In the genomic region with DNA sequence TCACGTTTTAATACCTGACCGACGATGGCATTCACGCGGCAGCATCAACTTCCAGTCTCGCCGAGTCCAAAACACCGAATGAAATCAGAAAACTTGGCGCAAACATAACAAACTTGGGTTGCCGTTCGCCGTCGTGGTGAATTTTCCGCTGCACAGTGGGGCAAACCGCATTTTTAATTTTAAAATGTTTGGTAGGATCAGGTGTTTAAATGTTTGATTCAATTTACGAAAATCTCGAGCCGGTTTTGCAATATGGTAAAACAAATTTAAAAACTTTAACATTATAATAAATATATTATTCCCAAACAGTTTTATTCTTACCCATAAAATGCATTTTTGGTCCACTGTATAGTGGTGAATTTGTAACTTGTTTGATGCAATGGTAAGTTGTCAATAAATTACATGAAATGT, we compare ENCODE assay signal across 5 fruit fly cellular contexts.
TF ChIP-seq lines count a peak whose summit lies in the region.

A gene (minus strand): TSS at position 82 of the 411 bp plus-strand sequence.

- peak; percentile 79 for TF ChIP-seq CTCF in whole organism, embryonic (GFP tag; optimal IDR thresholded peaks at IDR 0.05; lab: Kevin White, UChicago)

TF ChIP-seq in whole organism, adult, 20 proteins besides CTCF, POLR2A, EP300 and RAD21 (continues in another document):
- peak; percentile 54 for TF ChIP-seq Mnt (GFP tag; optimal IDR thresholded peaks at IDR 0.05; lab: Kevin White, UChicago)
- TF ChIP-seq Clk (GFP tag; optimal IDR thresholded peaks at IDR 0.05; lab: Kevin White, UChicago), result peak; percentile 28
- peak; percentile 40 for TF ChIP-seq tj (GFP tag; optimal IDR thresholded peaks at IDR 0.05; lab: Kevin White, UChicago)
- peak; percentile 38 for TF ChIP-seq CG1620 (GFP tag; optimal IDR thresholded peaks at IDR 0.05; lab: Kevin White, UChicago)
- TF ChIP-seq cic (GFP tag; optimal IDR thresholded peaks at IDR 0.05; lab: Kevin White, UChicago), result peak; percentile 4
- TF ChIP-seq CG14711 (tag; optimal IDR thresholded peaks at IDR 0.05; lab: Kevin White, UChicago), result peak; percentile 85
- TF ChIP-seq bab1 (GFP tag; optimal IDR thresholded peaks at IDR 0.05; lab: Kevin White, UChicago), result peak; percentile 76
- peak; percentile 93 for TF ChIP-seq CG7045 (GFP tag; optimal IDR thresholded peaks at IDR 0.05; lab: Kevin White, UChicago)
- TF ChIP-seq pad (GFP tag; optimal IDR thresholded peaks at IDR 0.05; lab: Kevin White, UChicago), result peak; percentile 65
- peak; percentile 59 for TF ChIP-seq Crg-1 (GFP tag; optimal IDR thresholded peaks at IDR 0.05; lab: Kevin White, UChicago)
- TF ChIP-seq CG12768 (GFP tag; optimal IDR thresholded peaks at IDR 0.05; lab: Kevin White, UChicago), result peak; percentile 86
- peak; percentile 61 for TF ChIP-seq Hr96 (GFP tag; optimal IDR thresholded peaks at IDR 0.05; lab: Kevin White, UChicago)
- peak; percentile 66 for TF ChIP-seq CG11617 (GFP tag; optimal IDR thresholded peaks at IDR 0.05; lab: Kevin White, UChicago)
- no peak for TF ChIP-seq cnc (optimal IDR thresholded peaks at IDR 0.05; lab: Kevin White, UChicago)
- TF ChIP-seq CG7101 (tag; optimal IDR thresholded peaks at IDR 0.05; lab: Kevin White, UChicago), result peak; percentile 89
- no peak for TF ChIP-seq CG5204 (GFP tag; optimal IDR thresholded peaks at IDR 0.05; lab: Kevin White, UChicago)
- peak; percentile 11 for TF ChIP-seq ovo (GFP tag; optimal IDR thresholded peaks at IDR 0.05; lab: Kevin White, UChicago)

TF ChIP-seq in whole organism, embryonic, 481 proteins besides CTCF, POLR2A, EP300 and RAD21 (continues in another document):
- TF ChIP-seq Camta (GFP tag; optimal IDR thresholded peaks at IDR 0.05; lab: Kevin White, UChicago) (peak; percentile 78), CG15514 (GFP tag; optimal IDR thresholded peaks at IDR 0.05; lab: Kevin White, UChicago) (peak; percentile 95), pan (optimal IDR thresholded peaks at IDR 0.05; lab: Kevin White, UChicago) (no peak), pan (GFP tag; optimal IDR thresholded peaks at IDR 0.05 in 1 of 2, IDR thresholded peaks at IDR 0.05 in 1 of 2) (peak in 1 of 2 experiments; percentile 100), CG18599 (GFP tag; optimal IDR thresholded peaks at IDR 0.05; lab: Kevin White, UChicago) (peak; percentile 99), CG6854 (GFP tag; optimal IDR thresholded peaks at IDR 0.05; lab: Kevin White, UChicago) (peak; percentile 98), jumu (GFP tag; optimal IDR thresholded peaks at IDR 0.05; lab: Kevin White, UChicago) (peak; percentile 84), CG4820 (GFP tag; optimal IDR thresholded peaks at IDR 0.05; lab: Kevin White, UChicago) (peak; percentile 99), en (GFP tag; optimal IDR thresholded peaks at IDR 0.05; lab: Kevin White, UChicago) (peak; percentile 89), CG17328 (GFP tag; IDR thresholded peaks at IDR 0.05; lab: Robert Waterston, UW) (peak; percentile 100), CG10979 (tag; optimal IDR thresholded peaks at IDR 0.05; lab: Kevin White, UChicago) (peak; percentile 99), CG12155 (GFP tag; optimal IDR thresholded peaks at IDR 0.05; lab: Kevin White, UChicago) (peak; percentile 97), sim (GFP tag; IDR thresholded peaks at IDR 0.05; lab: Robert Waterston, UW) (peak; percentile 99), zen2 (GFP tag; IDR thresholded peaks at IDR 0.05; lab: Robert Waterston, UW; ENCODE audit: partially characterized antibody) (no peak), CG17385 (GFP tag; optimal IDR thresholded peaks at IDR 0.05; lab: Kevin White, UChicago) (peak; percentile 99), yki (optimal IDR thresholded peaks at IDR 0.05; lab: Kevin White, UChicago) (no peak), corto (GFP tag; optimal IDR thresholded peaks at IDR 0.05; lab: Kevin White, UChicago) (peak; percentile 60)

TF ChIP-seq in whole organism, prepupa, 60 proteins besides CTCF, POLR2A, EP300 and RAD21 (continues in another document):
- TF ChIP-seq CG11902 (GFP tag; optimal IDR thresholded peaks at IDR 0.05; lab: Kevin White, UChicago) (peak; percentile 84), CG32006 (GFP tag; optimal IDR thresholded peaks at IDR 0.05; lab: Kevin White, UChicago) (peak; percentile 99), fkh (GFP tag; optimal IDR thresholded peaks at IDR 0.05; lab: Kevin White, UChicago) (peak; percentile 82), Blimp-1 (GFP tag; optimal IDR thresholded peaks at IDR 0.05; lab: Kevin White, UChicago) (peak; percentile 82), net (GFP tag; optimal IDR thresholded peaks at IDR 0.05; lab: Kevin White, UChicago) (peak; percentile 98), spab (GFP tag; optimal IDR thresholded peaks at IDR 0.05; lab: Kevin White, UChicago) (peak; percentile 96), achi (GFP tag; optimal IDR thresholded peaks at IDR 0.05; lab: Kevin White, UChicago) (peak; percentile 96), Ets21C (GFP tag; optimal IDR thresholded peaks at IDR 0.05; lab: Kevin White, UChicago) (peak; percentile 83), Hr38 (GFP tag; optimal IDR thresholded peaks at IDR 0.05; lab: Kevin White, UChicago) (peak; percentile 33), Sox102F (GFP tag; optimal IDR thresholded peaks at IDR 0.05; lab: Kevin White, UChicago) (peak; percentile 93), Eip75B (GFP tag; optimal IDR thresholded peaks at IDR 0.05; lab: Kevin White, UChicago) (peak; percentile 90), CG9139 (GFP tag; optimal IDR thresholded peaks at IDR 0.05; lab: Kevin White, UChicago) (peak; percentile 93), eg (GFP tag; IDR thresholded peaks at IDR 0.05; lab: Robert Waterston, UW) (peak; percentile 99), pdm3 (GFP tag; optimal IDR thresholded peaks at IDR 0.05; lab: Kevin White, UChicago) (peak; percentile 95), CG11762 (GFP tag; optimal IDR thresholded peaks at IDR 0.05; lab: Kevin White, UChicago; ENCODE audit: insufficient read depth) (peak; percentile 97), Eip78C (GFP tag; lab: Kevin White, UChicago) (peak; percentile 99), cyc (GFP tag; optimal IDR thresholded peaks at IDR 0.05; lab: Kevin White, UChicago) (peak; percentile 90), CG8632 (GFP tag; optimal IDR thresholded peaks at IDR 0.05; lab: Kevin White, UChicago) (peak; percentile 96)

TF ChIP-seq in whole organism, pupa, 21 proteins besides CTCF, POLR2A, EP300 and RAD21 (continues in another document):
- TF ChIP-seq CG12605 (GFP tag; IDR thresholded peaks at IDR 0.05; lab: Robert Waterston, UW) (peak; percentile 98), CG9948 (tag; optimal IDR thresholded peaks at IDR 0.05; lab: Kevin White, UChicago) (peak; percentile 98), Pif1A (GFP tag; optimal IDR thresholded peaks at IDR 0.05; lab: Kevin White, UChicago) (peak; percentile 92), CG10348 (GFP tag; IDR thresholded peaks at IDR 0.05; lab: Robert Waterston, UW) (peak; percentile 86), Ets98B (GFP tag; IDR thresholded peaks at IDR 0.05; lab: Robert Waterston, UW) (peak; percentile 99), EcR (GFP tag; optimal IDR thresholded peaks at IDR 0.05; lab: Kevin White, UChicago) (no peak), Snoo (tag; optimal IDR thresholded peaks at IDR 0.05; lab: Kevin White, UChicago) (peak; percentile 85), Pif1B (GFP tag; optimal IDR thresholded peaks at IDR 0.05; lab: Kevin White, UChicago) (peak; percentile 98), CG13204 (GFP tag; optimal IDR thresholded peaks at IDR 0.05; lab: Kevin White, UChicago) (no peak), gl (tag; optimal IDR thresholded peaks at IDR 0.05; lab: Kevin White, UChicago) (peak; percentile 92), CG8301 (tag; optimal IDR thresholded peaks at IDR 0.05; lab: Kevin White, UChicago) (peak; percentile 98), CG34367 (tag; optimal IDR thresholded peaks at IDR 0.05; lab: Kevin White, UChicago) (peak; percentile 96), D1 (tag; optimal IDR thresholded peaks at IDR 0.05; lab: Kevin White, UChicago) (peak; percentile 95), CG4496 (GFP tag; IDR thresholded peaks at IDR 0.05; lab: Robert Waterston, UW) (peak; percentile 99), CG17806 (tag; optimal IDR thresholded peaks at IDR 0.05; lab: Kevin White, UChicago) (peak; percentile 98), CG15710 (tag; optimal IDR thresholded peaks at IDR 0.05; lab: Kevin White, UChicago) (peak; percentile 97), CG32121 (GFP tag; IDR thresholded peaks at IDR 0.05; lab: Robert Waterston, UW) (peak; percentile 99), CG14655 (GFP tag; optimal IDR thresholded peaks at IDR 0.05; lab: Kevin White, UChicago) (peak; percentile 99), rn (GFP tag; IDR thresholded peaks at IDR 0.05; lab: Robert Waterston, UW) (peak; percentile 96), fd96Ca (GFP tag; IDR thresholded peaks at IDR 0.05; lab: Robert Waterston, UW) (peak; percentile 99)

TF ChIP-seq in whole organism, wandering third instar larva, 38 proteins besides CTCF, POLR2A, EP300 and RAD21 (continues in another document):
- TF ChIP-seq dsf (GFP tag; optimal IDR thresholded peaks at IDR 0.05; lab: Kevin White, UChicago; ENCODE audit: borderline replicate concordance), result peak; percentile 43
- TF ChIP-seq br (GFP tag; optimal IDR thresholded peaks at IDR 0.05; lab: Kevin White, UChicago), result peak; percentile 86
- TF ChIP-seq tai (GFP tag; optimal IDR thresholded peaks at IDR 0.05; lab: Kevin White, UChicago), result peak; percentile 32
- peak; percentile 95 for TF ChIP-seq HLH106 (tag; optimal IDR thresholded peaks at IDR 0.05; lab: Kevin White, UChicago)
- TF ChIP-seq Dfd (GFP tag; optimal IDR thresholded peaks at IDR 0.05; lab: Kevin White, UChicago), result no peak
- no peak for TF ChIP-seq N (GFP tag; optimal IDR thresholded peaks at IDR 0.05; lab: Kevin White, UChicago)
- peak in 1 of 2 experiments; percentile 93 for TF ChIP-seq foxo (GFP tag; optimal IDR thresholded peaks at IDR 0.05; lab: Kevin White, UChicago)
- peak; percentile 49 for TF ChIP-seq Rel (GFP tag; optimal IDR thresholded peaks at IDR 0.05; lab: Kevin White, UChicago)
- TF ChIP-seq Rel (tag; optimal IDR thresholded peaks at IDR 0.05; lab: Kevin White, UChicago), result peak; percentile 86
- TF ChIP-seq Mio (GFP tag; optimal IDR thresholded peaks at IDR 0.05; lab: Kevin White, UChicago), result peak; percentile 26
- TF ChIP-seq jim (GFP tag; optimal IDR thresholded peaks at IDR 0.05; lab: Kevin White, UChicago), result no peak
- peak; percentile 74 for TF ChIP-seq Hnf4 (GFP tag; optimal IDR thresholded peaks at IDR 0.05; lab: Kevin White, UChicago)
- peak; percentile 47 for TF ChIP-seq woc (GFP tag; optimal IDR thresholded peaks at IDR 0.05; lab: Kevin White, UChicago)
- peak; percentile 93 for TF ChIP-seq Sp1 (GFP tag; optimal IDR thresholded peaks at IDR 0.05; lab: Kevin White, UChicago)
- TF ChIP-seq sage (GFP tag; optimal IDR thresholded peaks at IDR 0.05; lab: Kevin White, UChicago), result peak; percentile 69
- TF ChIP-seq CG9705 (GFP tag; optimal IDR thresholded peaks at IDR 0.05; lab: Kevin White, UChicago), result peak; percentile 87
- peak; percentile 86 for TF ChIP-seq psq (GFP tag; optimal IDR thresholded peaks at IDR 0.05; lab: Kevin White, UChicago)
- peak; percentile 83 for TF ChIP-seq dmrt93B (GFP tag; optimal IDR thresholded peaks at IDR 0.05; lab: Kevin White, UChicago)
- peak; percentile 99 for TF ChIP-seq sv (GFP tag; optimal IDR thresholded peaks at IDR 0.05; lab: Kevin White, UChicago)
- peak; percentile 53 for TF ChIP-seq CG32264 (GFP tag; optimal IDR thresholded peaks at IDR 0.05; lab: Kevin White, UChicago)
- TF ChIP-seq Hr83 (GFP tag; optimal IDR thresholded peaks at IDR 0.05; lab: Kevin White, UChicago; ENCODE audit: poor library complexity, severe bottlenecking), result peak; percentile 35
